Fruit fly (Drosophila melanogaster): Measurements from ENCODE around the gene Fuca.

The Fuca gene

DNA sequence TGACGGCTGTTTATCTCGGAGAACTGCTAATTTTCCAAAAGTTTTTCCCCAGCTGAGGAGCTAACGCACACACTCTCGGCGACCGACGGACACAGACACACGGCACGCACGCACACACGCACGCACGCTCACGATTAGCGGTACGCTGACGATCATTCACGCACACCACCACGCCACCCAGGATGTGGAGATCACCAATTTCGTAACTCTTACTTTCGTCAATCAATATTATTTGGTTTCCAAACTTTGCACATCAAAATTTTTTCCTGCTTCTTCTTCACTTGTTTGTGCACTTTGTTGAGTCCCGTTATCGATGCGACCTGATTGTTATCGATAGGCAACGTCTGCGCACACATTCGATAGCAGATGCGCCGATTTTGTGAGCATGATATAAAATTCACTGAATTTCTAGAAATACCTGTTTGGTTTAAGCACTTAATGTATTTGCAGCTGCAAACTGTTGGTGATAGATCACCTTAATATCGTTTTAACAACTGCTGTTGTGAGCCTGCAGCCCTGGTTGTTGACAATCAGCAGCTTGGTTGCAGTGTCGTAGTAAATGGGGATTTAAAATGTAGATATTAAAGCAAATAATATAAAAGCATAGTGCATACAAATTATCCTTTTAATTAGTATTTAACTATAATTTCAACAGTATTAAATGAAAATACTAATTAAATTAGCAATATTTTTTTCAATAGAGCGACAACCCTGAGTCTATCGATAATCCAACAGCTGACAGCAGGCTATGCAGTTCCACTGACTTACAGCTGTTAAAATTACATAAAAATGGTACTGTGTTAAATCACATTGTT is 39.6 kb upstream of the Fuca start, which contains the start of the genes CG7394 and Mob2 (continued):
- TF ChIP-seq p53 (GFP tag; optimal IDR thresholded peaks at IDR 0.05) (peak; percentile 20), Rfx (GFP tag; IDR thresholded peaks at IDR 0.05) (peak; percentile 94), nerfin-1 (tag; optimal IDR thresholded peaks at IDR 0.05) (peak; percentile 73), tup (GFP tag; optimal IDR thresholded peaks at IDR 0.05) (peak; percentile 86), Fer3 (tag; optimal IDR thresholded peaks at IDR 0.05) (peak; percentile 86), wor (GFP tag; IDR thresholded peaks at IDR 0.05) (peak; percentile 80), vvl (GFP tag; IDR thresholded peaks at IDR 0.05) (peak; percentile 94), sob (GFP tag; IDR thresholded peaks at IDR 0.05) (peak; percentile 93), D19B (GFP tag; optimal IDR thresholded peaks at IDR 0.05) (peak; percentile 27), H15 (GFP tag; IDR thresholded peaks at IDR 0.05) (peak; percentile 88), Hr39 (optimal IDR thresholded peaks at IDR 0.05) (peak; percentile 94), CG1529 (GFP tag; optimal IDR thresholded peaks at IDR 0.05) (peak; percentile 63), CG10959 (GFP tag; IDR thresholded peaks at IDR 0.05) (peak; percentile 65), CG11504 (tag; optimal IDR thresholded peaks at IDR 0.05) (peak; percentile 89), C15 (GFP tag; IDR thresholded peaks at IDR 0.05) (peak; percentile 27; the same call in 1 of the 3 replicates), Ptx1 (GFP tag; IDR thresholded peaks at IDR 0.05) (peak; percentile 91), inv (GFP tag; IDR thresholded peaks at IDR 0.05; ENCODE audit: partially characterized antibody) (peak; percentile 79), CG31365 (tag; optimal IDR thresholded peaks at IDR 0.05) (peak; percentile 57), CG3726 (GFP tag; IDR thresholded peaks at IDR 0.05) (peak; percentile 81), eyg (GFP tag; optimal IDR thresholded peaks at IDR 0.05) (peak; percentile 64), Jarid2 (GFP tag; optimal IDR thresholded peaks at IDR 0.05) (peak; percentile 30), CG5953 (GFP tag; IDR thresholded peaks at IDR 0.05) (peak; percentile 82), CG18599 (GFP tag; optimal IDR thresholded peaks at IDR 0.05) (peak; percentile 87), CG12659 (GFP tag; optimal IDR thresholded peaks at IDR 0.05) (peak; percentile 92), CG13775 (GFP tag; optimal IDR thresholded peaks at IDR 0.05) (peak; percentile 94), ERR (GFP tag; optimal IDR thresholded peaks at IDR 0.05) (peak; percentile 41), CG34224 (GFP tag; IDR thresholded peaks at IDR 0.05; ENCODE audit: partially characterized antibody) (peak; percentile 87), Elba2 (GFP tag; optimal IDR thresholded peaks at IDR 0.05) (peak; percentile 64), wdn (GFP tag; IDR thresholded peaks at IDR 0.05) (peak; percentile 93), Max (GFP tag; optimal IDR thresholded peaks at IDR 0.05) (peak; percentile 91), pita (GFP tag; optimal IDR thresholded peaks at IDR 0.05) (no peak), eve (GFP tag; optimal IDR thresholded peaks at IDR 0.05) (peak; percentile 30 to 95), mirr (GFP tag; optimal IDR thresholded peaks at IDR 0.05) (peak; percentile 46), tio (GFP tag; optimal IDR thresholded peaks at IDR 0.05) (peak; percentile 87), Camta (GFP tag; optimal IDR thresholded peaks at IDR 0.05) (peak; percentile 81), CG9437 (GFP tag; optimal IDR thresholded peaks at IDR 0.05) (peak; percentile 70), Lim3 (GFP tag; IDR thresholded peaks at IDR 0.05) (0 out of 2 replicates have a peak, but pooled peaks have one; percentile 19), CG1647 (GFP tag; optimal IDR thresholded peaks at IDR 0.05) (peak; percentile 76), ranshi (GFP tag; IDR thresholded peaks at IDR 0.05) (peak; percentile 94), CG1602 (GFP tag; optimal IDR thresholded peaks at IDR 0.05) (peak; percentile 89), ara (GFP tag; IDR thresholded peaks at IDR 0.05) (peak; percentile 91), CG15011 (GFP tag; optimal IDR thresholded peaks at IDR 0.05) (peak; percentile 79), CG2129 (GFP tag; IDR thresholded peaks at IDR 0.05; ENCODE audit: partially characterized antibody) (peak; percentile 69), corto (GFP tag; optimal IDR thresholded peaks at IDR 0.05) (peak; percentile 43), CG14014 (GFP tag; IDR thresholded peaks at IDR 0.05) (peak; percentile 92), luna (GFP tag; optimal IDR thresholded peaks at IDR 0.05) (peak; percentile 63), CG4360 (GFP tag; IDR thresholded peaks at IDR 0.05) (peak; percentile 63), maf-S (GFP tag; optimal IDR thresholded peaks at IDR 0.05) (no peak), Scr (GFP tag; IDR thresholded peaks at IDR 0.05; ENCODE audit: partially characterized antibody) (peak; percentile 86), Atf6 (GFP tag; IDR thresholded peaks at IDR 0.05) (peak; percentile 94)
